Worm (Caenorhabditis elegans): Measurements from ENCODE around the gene F43G6.4.

The F43G6.4 gene

ce11 chrII:11749490-11750172 lies 40.9 kb upstream of the F43G6.4 start (continued):
- TF ChIP-seq ceh-8 (GFP tag; optimal IDR thresholded peaks at IDR 0.05) (peak; percentile 56), mab-9 (GFP tag; IDR thresholded peaks at IDR 0.05) (peak; percentile 47; the same call in 1 of the 2 replicates), unc-62 (GFP tag; optimal IDR thresholded peaks at IDR 0.05) (no peak), egl-13 (tag; optimal IDR thresholded peaks at IDR 0.05) (peak; percentile 78), elt-3 (tag; optimal IDR thresholded peaks at IDR 0.05) (peak in 1 of 6 experiments; percentile 13), nhr-47 (tag; optimal IDR thresholded peaks at IDR 0.05) (peak; percentile 90), nhr-77 (tag; optimal IDR thresholded peaks at IDR 0.05) (peak; percentile 89), tbx-2 (tag; optimal IDR thresholded peaks at IDR 0.05) (peak; percentile 86), blmp-1 (tag; optimal IDR thresholded peaks at IDR 0.05) (peak; percentile 38), jun-1 (tag; optimal IDR thresholded peaks at IDR 0.05) (peak; percentile 69), pax-3 (tag; optimal IDR thresholded peaks at IDR 0.05) (peak; percentile 59), efl-1 (optimal IDR thresholded peaks at IDR 0.05) (peak; percentile 64 to 80), efl-1 (GFP tag; optimal IDR thresholded peaks at IDR 0.05 in 1 of 2) (peak; percentile 8 to 94), nhr-237 (tag; optimal IDR thresholded peaks at IDR 0.05) (no peak), lsy-2 (tag; optimal IDR thresholded peaks at IDR 0.05) (peak; percentile 73 to 80), alr-1 (tag; optimal IDR thresholded peaks at IDR 0.05; ENCODE audit: borderline replicate concordance) (no peak), vab-15 (tag; optimal IDR thresholded peaks at IDR 0.05) (no peak), ceh-63 (GFP tag; optimal IDR thresholded peaks at IDR 0.05) (no peak), ces-1 (GFP tag; optimal IDR thresholded peaks at IDR 0.05) (no peak), pqm-1 (tag; optimal IDR thresholded peaks at IDR 0.05) (no peak), lir-3 (tag; optimal IDR thresholded peaks at IDR 0.05; ENCODE audit: poor library complexity) (peak; percentile 52), unc-130 (tag; optimal IDR thresholded peaks at IDR 0.05) (peak; percentile 51), nhr-20 (tag; optimal IDR thresholded peaks at IDR 0.05) (peak; percentile 82), sptf-1 (tag; optimal IDR thresholded peaks at IDR 0.05) (no peak), lin-14 (GFP tag; optimal IDR thresholded peaks at IDR 0.05) (peak; percentile 95), nhr-11 (tag; optimal IDR thresholded peaks at IDR 0.05) (no peak), F16B12.6 (tag; optimal IDR thresholded peaks at IDR 0.05) (peak; percentile 25), mdl-1 (tag; optimal IDR thresholded peaks at IDR 0.05) (peak in 1 of 2 experiments; percentile 54), unc-98 (GFP tag; IDR thresholded peaks at IDR 0.05) (no peak), skn-1 (tag; optimal IDR thresholded peaks at IDR 0.05) (peak; percentile 69), unc-86 (tag; optimal IDR thresholded peaks at IDR 0.05) (peak; percentile 93), unc-30 (tag; optimal IDR thresholded peaks at IDR 0.05) (no peak), mep-1 (tag; optimal IDR thresholded peaks at IDR 0.05) (peak; percentile 31), mef-2 (tag; optimal IDR thresholded peaks at IDR 0.05) (peak; percentile 6), swsn-7 (tag; optimal IDR thresholded peaks at IDR 0.05) (peak; percentile 94), sup-37 (GFP tag; optimal IDR thresholded peaks at IDR 0.05) (no peak), grh-1 (GFP tag; IDR thresholded peaks at IDR 0.05) (no peak), fos-1 (tag; optimal IDR thresholded peaks at IDR 0.05) (peak; percentile 33), snpc-4 (tag; optimal IDR thresholded peaks at IDR 0.05) (peak; percentile 53), aha-1 (tag; optimal IDR thresholded peaks at IDR 0.05) (no peak), aly-2 (tag; optimal IDR thresholded peaks at IDR 0.05) (peak; percentile 37), zip-4 (GFP tag; optimal IDR thresholded peaks at IDR 0.05) (no peak), nhr-12 (tag; optimal IDR thresholded peaks at IDR 0.05) (no peak), nhr-84 (tag; optimal IDR thresholded peaks at IDR 0.05) (no peak), zag-1 (tag; optimal IDR thresholded peaks at IDR 0.05) (no peak), ceh-90 (tag; optimal IDR thresholded peaks at IDR 0.05) (no peak), nhr-71 (tag; optimal IDR thresholded peaks at IDR 0.05) (peak; percentile 96), hlh-17 (GFP tag; optimal IDR thresholded peaks at IDR 0.05; ENCODE audit: borderline replicate concordance) (no peak), ceh-82 (tag; optimal IDR thresholded peaks at IDR 0.05) (peak; percentile 54 to 80 (median 73)), fkh-4 (tag; optimal IDR thresholded peaks at IDR 0.05; ENCODE audit: borderline replicate concordance) (peak; percentile 19), dpl-1 (GFP tag; optimal IDR thresholded peaks at IDR 0.05) (peak; percentile 17 to 41 (median 40)), C16A3.4 (tag; optimal IDR thresholded peaks at IDR 0.05) (peak; percentile 75)

Measured in whole organism, L1 larva.